Worm (Caenorhabditis elegans): ENCODE data around the gene spp-3.

DNA sequence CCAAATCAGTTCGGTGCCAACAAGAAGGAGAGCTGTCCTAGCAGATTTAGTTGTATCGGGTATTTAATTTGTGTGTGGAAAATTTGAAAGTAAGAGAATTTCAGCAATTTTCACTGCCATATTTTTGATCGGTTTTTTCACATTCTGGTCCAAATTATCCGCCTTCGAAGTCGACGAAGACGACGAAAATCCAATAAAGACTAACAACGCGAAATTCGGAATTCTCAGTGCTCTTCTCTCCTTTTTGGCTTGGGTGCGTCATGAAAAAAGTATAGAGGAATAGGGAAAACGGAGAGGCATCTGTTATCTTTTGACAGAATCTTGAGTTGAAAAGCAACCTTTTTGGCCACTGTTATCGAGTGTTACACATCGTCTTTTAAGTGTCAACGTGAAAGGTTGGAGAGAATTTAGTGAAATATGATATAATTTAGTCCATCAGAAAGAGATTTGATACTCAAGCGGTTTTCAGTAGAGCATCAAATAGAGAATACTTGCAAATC lies 13.0 kb upstream of the spp-3 start:
- TF ChIP-seq pha-4 (tag; optimal IDR thresholded peaks at IDR 0.05): no peak
- TF ChIP-seq lsy-2 (tag; optimal IDR thresholded peaks at IDR 0.05): no peak
- no peak for TF ChIP-seq mep-1 (tag; optimal IDR thresholded peaks at IDR 0.05)
- no peak for TF ChIP-seq nhr-28 (tag; optimal IDR thresholded peaks at IDR 0.05)
